Worm (Caenorhabditis elegans) whole organism, late embryonic: ENCODE data around the gene hrpk-2.

ENCODE experiments used
- C38D4.7 ChIP-seq: fragments of 200-800 bp; sonication (Bioruptor generic); optimal IDR thresholded peaks from 2 replicates; lab custom pipeline; 2018; ENCODE audit warnings: mild to moderate bottlenecking, missing genetic modification characterization, moderate library complexity, missing compliant biosample characterization
- F13H6.1 ChIP-seq: sonication (generic microtip); optimal IDR thresholded peaks from 2 replicates; lab custom pipeline; 2016; ENCODE audit warnings: missing genetic modification characterization, missing compliant biosample characterization
- K09A11.1 ChIP-seq: sonication (generic microtip); optimal IDR thresholded peaks from 2 replicates; lab custom pipeline; 2017; ENCODE audit warnings: antibody characterized with exemption, mild to moderate bottlenecking, missing genetic modification characterization, missing compliant biosample characterization; ENCODE audit not compliant: insufficient read depth
- T23F11.4 ChIP-seq: fragments of 200-800 bp; sonication (Bioruptor generic); optimal IDR thresholded peaks from 2 replicates; lab custom pipeline; 2018; ENCODE audit warnings: mild to moderate bottlenecking, missing genetic modification characterization, missing compliant biosample characterization
- Y22D7AL.16 ChIP-seq: sonication (generic microtip); optimal IDR thresholded peaks from 2 replicates; lab custom pipeline; 2016; ENCODE audit warnings: missing genetic modification characterization, missing compliant biosample characterization
- ahr-1 ChIP-seq: sonication (generic microtip); optimal IDR thresholded peaks from 2 replicates; lab custom pipeline; 2016; ENCODE audit warnings: missing genetic modification characterization, missing compliant biosample characterization
- ama-1 ChIP-seq: fragments of 150-350 bp; optimal IDR thresholded peaks from 2 replicates; lab custom pipeline; 2014
- ceh-19 ChIP-seq: fragments of 200-800 bp; sonication (Bioruptor generic); optimal IDR thresholded peaks from 2 replicates; lab custom pipeline; 2018; ENCODE audit warnings: mild to moderate bottlenecking, missing genetic modification characterization, missing compliant biosample characterization
- ceh-31 ChIP-seq: sonication (generic microtip); optimal IDR thresholded peaks from 2 replicates; lab custom pipeline; 2016; ENCODE audit warnings: missing genetic modification characterization, missing compliant biosample characterization
- ceh-34 ChIP-seq: sonication (generic microtip); optimal IDR thresholded peaks from 2 replicates; lab custom pipeline; 2016; ENCODE audit warnings: mild to moderate bottlenecking, missing genetic modification characterization, missing compliant biosample characterization
- ceh-9 ChIP-seq: sonication (generic microtip); optimal IDR thresholded peaks from 2 replicates; lab custom pipeline; 2016; ENCODE audit warnings: mild to moderate bottlenecking, missing genetic modification characterization, inconsistent platforms, missing compliant biosample characterization
- dmd-4 ChIP-seq: sonication (generic microtip); optimal IDR thresholded peaks from 2 replicates; lab custom pipeline; 2016; ENCODE audit warnings: borderline replicate concordance, missing genetic modification characterization, missing compliant biosample characterization
- dve-1 ChIP-seq: sonication (generic microtip); optimal IDR thresholded peaks from 2 replicates; lab custom pipeline; 2017; ENCODE audit warnings: antibody characterized with exemption, mild to moderate bottlenecking, missing genetic modification characterization, missing compliant biosample characterization
- elt-2 ChIP-seq: sonication (generic microtip); optimal IDR thresholded peaks from 2 replicates; lab custom pipeline; 2016; ENCODE audit warnings: missing genetic modification reagents, missing genetic modification characterization, missing compliant biosample characterization
- elt-4 ChIP-seq: sonication (generic microtip); optimal IDR thresholded peaks from 2 replicates; lab custom pipeline; 2016; ENCODE audit warnings: missing genetic modification characterization, missing compliant biosample characterization
- ets-4 ChIP-seq: sonication (generic microtip); optimal IDR thresholded peaks from 2 replicates; lab custom pipeline; 2016; ENCODE audit warnings: missing genetic modification characterization, missing compliant biosample characterization
- eyg-1 ChIP-seq: sonication (generic microtip); optimal IDR thresholded peaks from 2 replicates; lab custom pipeline; 2016; ENCODE audit warnings: missing genotype, missing genetic modification characterization, missing compliant biosample characterization
- fax-1 ChIP-seq: sonication (generic microtip); optimal IDR thresholded peaks from 2 replicates; lab custom pipeline; 2016; ENCODE audit warnings: missing genotype, missing genetic modification characterization, missing compliant biosample characterization
- fkh-10 ChIP-seq: fragments of 150-350 bp; optimal IDR thresholded peaks from 2 replicates; lab custom pipeline; 2014; ENCODE audit warnings: missing biosample characterization, missing genetic modification reagents, missing genetic modification characterization
- fkh-6 ChIP-seq: sonication (generic microtip); optimal IDR thresholded peaks from 2 replicates; lab custom pipeline; 2016; ENCODE audit warnings: missing genetic modification characterization, missing compliant biosample characterization
- gmeb-2 ChIP-seq: sonication (generic microtip); optimal IDR thresholded peaks from 2 replicates; lab custom pipeline; 2016; ENCODE audit warnings: missing genetic modification characterization, inconsistent platforms, missing compliant biosample characterization
- hlh-13 ChIP-seq: fragments of 200-800 bp; sonication (Bioruptor generic); optimal IDR thresholded peaks from 2 replicates; lab custom pipeline; 2018; ENCODE audit warnings: mild to moderate bottlenecking, missing genetic modification characterization, missing compliant biosample characterization
- hlh-15 ChIP-seq: sonication (generic microtip); optimal IDR thresholded peaks from 2 replicates; lab custom pipeline; 2016; ENCODE audit warnings: missing genetic modification characterization, missing compliant biosample characterization
- hlh-30 ChIP-seq: sonication (generic microtip); optimal IDR thresholded peaks from 2 replicates; lab custom pipeline; 2017; ENCODE audit warnings: antibody characterized with exemption, missing genetic modification characterization, missing compliant biosample characterization; ENCODE audit not compliant: insufficient read depth
- hlh-8 ChIP-seq: sonication (generic microtip); optimal IDR thresholded peaks from 2 replicates; lab custom pipeline; 2016; ENCODE audit warnings: missing genotype, missing genetic modification characterization, missing compliant biosample characterization
- lim-6 ChIP-seq: sonication (generic microtip); optimal IDR thresholded peaks from 2 replicates; lab custom pipeline; 2016; ENCODE audit warnings: missing genetic modification characterization, missing compliant biosample characterization
- lin-11 ChIP-seq: fragments of 200-800 bp; sonication (Bioruptor generic); optimal IDR thresholded peaks from 2 replicates; lab custom pipeline; 2018; ENCODE audit warnings: mild to moderate bottlenecking, missing genetic modification characterization, missing compliant biosample characterization
- mec-3 ChIP-seq: sonication (generic microtip); optimal IDR thresholded peaks from 2 replicates; lab custom pipeline; 2016; ENCODE audit warnings: borderline replicate concordance, missing genetic modification characterization, missing compliant biosample characterization
- nfya-1 ChIP-seq: sonication (generic microtip); optimal IDR thresholded peaks from 2 replicates; lab custom pipeline; 2017; ENCODE audit warnings: missing genetic modification characterization, mild to moderate bottlenecking, missing compliant biosample characterization, antibody characterized with exemption, moderate library complexity
- nhr-11 ChIP-seq: fragments of 150-350 bp; optimal IDR thresholded peaks from 2 replicates; lab custom pipeline; 2014; ENCODE audit warnings: missing biosample characterization, missing genetic modification characterization
- nhr-232 ChIP-seq: sonication (generic microtip); optimal IDR thresholded peaks from 2 replicates; lab custom pipeline; 2016; ENCODE audit warnings: missing genetic modification characterization, missing compliant biosample characterization
- npax-4 ChIP-seq: sonication (generic microtip); optimal IDR thresholded peaks from 2 replicates; lab custom pipeline; 2016; ENCODE audit warnings: missing genetic modification characterization, missing compliant biosample characterization
- odd-2 ChIP-seq: sonication (generic microtip); optimal IDR thresholded peaks from 2 replicates; lab custom pipeline; 2017; ENCODE audit warnings: antibody characterized with exemption, mild to moderate bottlenecking, missing genetic modification characterization, missing compliant biosample characterization
- pag-3 ChIP-seq: sonication (generic microtip); optimal IDR thresholded peaks from 2 replicates; lab custom pipeline; 2016; ENCODE audit warnings: missing compliant biosample characterization, missing genetic modification characterization, borderline replicate concordance
- pat-9 ChIP-seq: fragments of 200-800 bp; sonication (Bioruptor generic); optimal IDR thresholded peaks from 2 replicates; lab custom pipeline; 2018; ENCODE audit warnings: mild to moderate bottlenecking, missing genetic modification characterization, moderate library complexity, missing compliant biosample characterization
- pax-1 ChIP-seq: fragments of 150-350 bp; optimal IDR thresholded peaks from 2 replicates; lab custom pipeline; 2014; ENCODE audit warnings: missing biosample characterization, missing genetic modification characterization
- pha-4 ChIP-seq: fragments of 150-350 bp; optimal IDR thresholded peaks from 2 replicates; lab custom pipeline; 2018; ENCODE audit warnings: missing biosample characterization, missing genetic modification reagents, missing genetic modification characterization
- rnt-1 ChIP-seq: sonication (generic microtip); optimal IDR thresholded peaks from 2 replicates; lab custom pipeline; 2016; ENCODE audit warnings: missing genetic modification characterization, missing compliant biosample characterization
- sox-2 ChIP-seq: fragments of 200-800 bp; sonication (Bioruptor generic); IDR thresholded peaks from 2 replicates; pipeline ENCODE4 v1.3.6; 2022; ENCODE audit warnings: missing genetic modification reagents, missing genetic modification characterization, missing compliant biosample characterization
- tbx-2 ChIP-seq: sonication (generic microtip); optimal IDR thresholded peaks from 2 replicates; lab custom pipeline; 2016; ENCODE audit warnings: missing genetic modification characterization, missing compliant biosample characterization
- unc-42 ChIP-seq: sonication (generic microtip); optimal IDR thresholded peaks from 2 replicates; lab custom pipeline; 2016; ENCODE audit warnings: missing genotype, missing genetic modification characterization, missing compliant biosample characterization
- unc-55 ChIP-seq: sonication (generic microtip); optimal IDR thresholded peaks from 2 replicates; lab custom pipeline; 2017; ENCODE audit warnings: missing biosample characterization, missing genetic modification reagents, missing genetic modification characterization
- zip-5 ChIP-seq: sonication (generic microtip); optimal IDR thresholded peaks from 2 replicates; lab custom pipeline; 2016; ENCODE audit warnings: missing genetic modification characterization, missing compliant biosample characterization

Gene hrpk-2

DNA sequence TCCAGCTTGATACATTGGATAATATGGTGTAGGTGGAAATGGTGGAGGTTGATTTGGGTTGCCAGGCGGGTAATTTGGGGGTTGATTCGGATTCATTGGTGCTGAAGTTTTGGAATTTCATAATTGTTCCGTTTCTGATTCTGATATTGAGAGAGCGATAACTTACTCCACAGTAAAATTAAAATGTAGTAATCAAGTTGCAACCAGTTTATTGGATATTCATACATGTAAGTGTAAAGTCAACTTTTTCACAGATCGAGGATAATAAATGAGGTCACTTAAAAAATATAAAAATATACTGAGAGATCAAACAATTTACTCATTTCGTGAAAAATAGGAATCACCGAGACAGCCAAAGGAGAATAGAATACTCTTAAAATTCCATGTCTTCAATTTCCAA lies 41.0 kb downstream of the hrpk-2 start, which contains the start of gene mdt-30:
TSS of gene mdt-30 (minus strand) at position 101 of the 400 bp plus-strand sequence.
- TF ChIP-seq nhr-11 (tag; lab: Kevin White, UChicago) (no peak), hlh-15 (tag; lab: Kevin White, UChicago) (no peak), ahr-1 (no peak), elt-4 (tag; lab: Kevin White, UChicago) (no peak), Y22D7AL.16 (no peak), nhr-232 (tag; lab: Kevin White, UChicago) (no peak), hlh-30 (no peak)
- TF ChIP-seq, all 69 proteins: peak for 0

ce11 chrIII:8029487-8029886 lies 42.6 kb downstream of the hrpk-2 start, which contains the start of gene F44B9.8:
F44B9.8 (minus strand) TSS chrIII:8029649.
- TF ChIP-seq sox-2: no peak
- TF ChIP-seq nfya-1 (tag; lab: Kevin White, UChicago): peak; percentile 44

DNA sequence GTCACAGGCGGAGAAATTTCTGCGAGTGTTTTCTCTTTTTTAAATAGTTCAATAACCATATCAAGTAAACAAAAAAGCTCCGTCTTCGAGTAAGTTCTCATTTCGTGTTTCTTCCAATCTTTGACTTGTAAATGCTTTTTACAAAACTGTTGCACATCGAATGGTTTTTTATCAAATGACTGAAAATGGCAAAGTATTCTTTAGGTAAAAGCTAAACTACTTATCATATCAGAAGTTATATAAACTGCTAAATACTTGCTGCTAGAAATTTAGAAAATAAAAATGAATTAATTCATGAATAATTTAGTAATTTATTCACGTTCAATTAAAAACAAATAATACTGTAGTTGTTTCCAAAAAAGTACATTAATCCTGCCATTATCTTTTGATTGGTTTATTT lies 44.0 kb downstream of the hrpk-2 start, which contains the start of gene F44B9.9:
TSS of gene F44B9.9 (minus strand) at position 101 of the 400 bp plus-strand sequence.
- TF ChIP-seq gmeb-2 (tag; lab: Kevin White, UChicago) (no peak), pag-3 (tag; lab: Kevin White, UChicago) (no peak), odd-2 (tag; lab: Kevin White, UChicago) (no peak), nfya-1 (tag; lab: Kevin White, UChicago) (no peak), C38D4.7 (GFP tag; lab: Kevin White, UChicago) (no peak), eyg-1 (no peak), nhr-11 (tag; lab: Kevin White, UChicago) (no peak), ceh-19 (GFP tag; lab: Kevin White, UChicago) (no peak), hlh-13 (GFP tag; lab: Kevin White, UChicago) (no peak), zip-5 (tag; lab: Kevin White, UChicago) (no peak)

- TF ChIP-seq dve-1 (tag; lab: Kevin White, UChicago): no peak
- TF ChIP-seq T23F11.4 (GFP tag; lab: Kevin White, UChicago): no peak
- TF ChIP-seq eyg-1: no peak
Observed at ce11 chrIII:8033534-8033933, 46.6 kb downstream of the hrpk-2 start, which contains the start of gene F44B9.10. F44B9.10 (minus strand) TSS chrIII:8033634.

DNA sequence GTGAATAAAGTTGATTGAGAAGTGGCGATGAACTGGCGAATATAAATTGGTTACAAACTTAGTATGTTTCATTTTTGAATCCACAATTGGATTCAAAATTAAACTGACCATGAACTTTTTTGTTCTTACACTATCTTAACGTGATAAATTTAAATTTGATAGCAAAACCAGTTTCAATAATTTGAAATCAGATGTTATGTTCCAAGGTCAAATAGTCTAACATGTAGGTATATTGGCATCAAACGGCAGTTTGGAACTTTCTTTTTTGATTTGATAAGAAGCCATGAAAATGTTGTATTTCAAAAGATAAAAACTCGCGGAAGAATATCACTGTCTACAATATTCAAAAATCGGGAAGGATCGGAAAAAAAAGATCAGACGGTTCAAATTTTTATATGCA lies 49.1 kb downstream of the hrpk-2 start:
- TF ChIP-seq K09A11.1 (tag; lab: Kevin White, UChicago) (no peak), fkh-6 (no peak), ceh-9 (tag; lab: Kevin White, UChicago) (no peak), fax-1 (tag; lab: Kevin White, UChicago) (no peak), zip-5 (tag; lab: Kevin White, UChicago) (no peak), pha-4 (no peak), unc-55 (GFP tag; lab: Kevin White, UChicago) (no peak), hlh-8 (no peak), odd-2 (tag; lab: Kevin White, UChicago) (no peak), npax-4 (tag; lab: Kevin White, UChicago) (no peak), ets-4 (tag; lab: Kevin White, UChicago) (no peak), ceh-34 (tag; lab: Kevin White, UChicago) (no peak), rnt-1 (tag; lab: Kevin White, UChicago) (no peak), elt-4 (tag; lab: Kevin White, UChicago) (no peak), fkh-10 (GFP tag; lab: Kevin White, UChicago) (no peak), nfya-1 (tag; lab: Kevin White, UChicago) (no peak)

ce11 chrIII:8036497-8036896 lies 49.6 kb downstream of the hrpk-2 start:
- TF ChIP-seq pat-9 (no peak), dmd-4 (no peak), fkh-6 (no peak), dve-1 (tag; lab: Kevin White, UChicago) (no peak), lin-11 (tag; lab: Kevin White, UChicago) (no peak), fax-1 (tag; lab: Kevin White, UChicago) (no peak), Y22D7AL.16 (no peak), mec-3 (no peak), ama-1 (lab: Kevin White, UChicago) (no peak), ceh-31 (no peak), F13H6.1 (no peak), pax-1 (tag; lab: Kevin White, UChicago) (no peak), lim-6 (tag; lab: Kevin White, UChicago) (no peak), unc-42 (tag; lab: Kevin White, UChicago) (no peak), rnt-1 (tag; lab: Kevin White, UChicago) (no peak), elt-2 (tag; lab: Kevin White, UChicago) (no peak), tbx-2 (tag; lab: Kevin White, UChicago) (no peak), fkh-10 (GFP tag; lab: Kevin White, UChicago) (no peak)
